Fruit fly (Drosophila melanogaster) whole organism, adult: Measurements from ENCODE around the gene Prp18.

Source experiments
- CG11617 ChIP-seq: fragments of 200-800 bp; sonication (Bioruptor generic); optimal IDR thresholded peaks from 2 replicates; lab custom pipeline; 2017; ENCODE audit warnings: mild to moderate bottlenecking, missing biosample characterization, missing genetic modification reagents, missing genetic modification characterization
- CG14711 ChIP-seq: fragments of 200-800 bp; sonication (Bioruptor generic); optimal IDR thresholded peaks from 2 replicates; lab custom pipeline; 2018; ENCODE audit warnings: missing biosample characterization, mild to moderate bottlenecking, missing genetic modification characterization, moderate library complexity
- CG33017 ChIP-seq: fragments of 200-800 bp; sonication (Bioruptor generic); optimal IDR thresholded peaks from 2 replicates; lab custom pipeline; 2018; ENCODE audit warnings: missing biosample characterization, mild to moderate bottlenecking, missing genetic modification characterization, moderate library complexity
- Crg-1 ChIP-seq: fragments of 200-800 bp; sonication (Bioruptor generic); optimal IDR thresholded peaks from 2 replicates; lab custom pipeline; 2016; ENCODE audit warnings: missing biosample characterization, missing genetic modification characterization
- Hr96 ChIP-seq: fragments of 200-800 bp; sonication (Bioruptor generic); optimal IDR thresholded peaks from 2 replicates; lab custom pipeline; 2016; ENCODE audit warnings: missing biosample characterization, missing genetic modification characterization
- Mnt ChIP-seq: fragments of 200-800 bp; sonication (Bioruptor generic); optimal IDR thresholded peaks from 2 replicates; lab custom pipeline; 2016; ENCODE audit warnings: missing biosample characterization, mild to moderate bottlenecking, missing genetic modification characterization
- cnc ChIP-seq, 2 experiments: fragments of >200 bp; optimal IDR thresholded peaks; 2 replicates each; lab custom pipeline; 2017
- kay ChIP-seq: fragments of 200-800 bp; sonication (Bioruptor generic); peaks from one replicate; lab custom pipeline; 2016; ENCODE audit warnings: missing biosample characterization, missing genetic modification characterization, borderline replicate concordance
- ovo ChIP-seq: fragments of 200-800 bp; sonication (Bioruptor generic); optimal IDR thresholded peaks from 2 replicates; lab custom pipeline; 2016; ENCODE audit warnings: missing biosample characterization, missing genetic modification characterization

DNA sequence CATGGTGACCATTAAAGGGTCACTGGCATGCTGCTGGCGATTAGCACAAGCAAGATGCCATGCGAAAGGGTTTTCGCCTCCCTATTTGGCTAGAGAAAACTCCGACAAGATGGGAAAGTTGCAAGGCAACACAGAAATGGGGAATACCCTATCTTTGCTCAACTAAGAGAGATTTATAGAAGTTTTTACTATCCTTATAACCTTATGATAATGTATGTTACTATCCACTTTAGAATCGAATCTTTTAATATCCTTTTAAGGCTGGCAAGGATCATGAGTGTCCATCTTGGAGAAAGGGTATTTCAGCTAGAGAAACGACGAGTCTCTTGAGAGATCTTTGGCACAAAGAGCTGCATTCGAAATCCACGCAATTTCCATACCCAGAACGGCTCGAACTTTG lies 38.7 kb upstream of the Prp18 start:
- no peak for TF ChIP-seq CG33017
- no peak for TF ChIP-seq cnc (optimal IDR thresholded peaks at IDR 0.05; lab: Kevin White, UChicago)
- no peak for TF ChIP-seq CG14711 (tag; lab: Kevin White, UChicago)
- no peak for TF ChIP-seq kay
- no peak for TF ChIP-seq Mnt (GFP tag; lab: Kevin White, UChicago)
- no peak for TF ChIP-seq Crg-1 (GFP tag; lab: Kevin White, UChicago)
- TF ChIP-seq Hr96 (GFP tag; lab: Kevin White, UChicago), result no peak
- TF ChIP-seq ovo (GFP tag; lab: Kevin White, UChicago), result no peak
- TF ChIP-seq CG11617 (GFP tag; lab: Kevin White, UChicago), result no peak
